Worm (Caenorhabditis elegans) whole organism, midembryonic: ENCODE measurements around the gene T05C1.3.

Experiments used
- T22C8.4 ChIP-seq: fragments of 200-800 bp; sonication (Bioruptor generic); IDR thresholded peaks from 2 replicates; pipeline ENCODE4 v1.3.6; 2022; ENCODE audit warnings: missing genetic modification characterization, missing compliant biosample characterization
- cog-1 ChIP-seq: sonication (generic microtip); optimal IDR thresholded peaks from 2 replicates; lab custom pipeline; 2016; ENCODE audit warnings: missing genetic modification characterization, missing compliant biosample characterization
- flt-1 ChIP-seq: fragments of 200-800 bp; sonication (Bioruptor generic); IDR thresholded peaks from 2 replicates; pipeline ENCODE4 v1.3.6; 2022; ENCODE audit warnings: missing genetic modification characterization, missing compliant biosample characterization
- klf-2 ChIP-seq: fragments of 200-800 bp; sonication (Bioruptor generic); conservative IDR thresholded peaks from 2 replicates; pipeline ENCODE4 v1.3.6; 2022; ENCODE audit warnings: missing genetic modification reagents, missing genetic modification characterization, missing compliant biosample characterization
- med-1 ChIP-seq: sonication (generic microtip); optimal IDR thresholded peaks from 2 replicates; lab custom pipeline; 2017; ENCODE audit warnings: missing genetic modification characterization, mild to moderate bottlenecking, missing compliant biosample characterization, antibody characterized with exemption, missing genetic modification reagents; ENCODE audit not compliant: insufficient read depth
- ref-1 ChIP-seq: fragments of 200-800 bp; sonication (Bioruptor generic); conservative IDR thresholded peaks from 2 replicates; pipeline ENCODE4 v1.3.6; 2022; ENCODE audit warnings: missing genetic modification reagents, missing genetic modification characterization, missing compliant biosample characterization
- ztf-23 ChIP-seq: fragments of 200-800 bp; sonication (Bioruptor generic); IDR thresholded peaks from 2 replicates; pipeline ENCODE4 v1.3.6; 2022; ENCODE audit warnings: missing genetic modification reagents, missing genetic modification characterization, missing compliant biosample characterization
- ztf-29 ChIP-seq: fragments of 200-800 bp; sonication (Bioruptor generic); IDR thresholded peaks from 2 replicates; pipeline ENCODE4 v1.3.6; 2022; ENCODE audit warnings: missing genetic modification reagents, missing genetic modification characterization, missing compliant biosample characterization

DNA sequence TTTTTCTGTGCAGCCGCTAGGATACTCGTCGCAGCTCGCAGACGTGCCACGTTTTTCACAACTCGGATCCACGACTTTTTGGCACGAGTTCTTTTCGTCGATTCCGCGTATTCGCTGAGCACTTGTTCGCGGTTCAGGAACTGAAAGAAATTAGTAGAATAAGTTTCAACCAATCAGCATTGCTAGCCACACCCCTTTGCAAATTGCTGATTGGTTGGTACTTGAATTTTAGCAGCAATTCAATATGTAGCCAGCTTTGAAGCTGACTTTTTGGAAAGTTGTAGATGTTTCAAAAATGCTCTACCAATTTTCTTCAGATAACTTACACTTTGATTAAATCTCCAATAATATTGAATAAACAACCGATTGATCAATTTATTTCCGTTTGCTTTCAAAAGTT, 47.9 kb downstream of the T05C1.3 start:
- TF ChIP-seq ztf-23 (GFP tag; lab: Robert Waterston, UW) = no peak
- no peak for TF ChIP-seq ztf-29 (GFP tag; lab: Robert Waterston, UW)
- no peak for TF ChIP-seq cog-1 (tag; lab: Kevin White, UChicago)
- no peak for TF ChIP-seq T22C8.4
- no peak for TF ChIP-seq ref-1 (GFP tag; lab: Robert Waterston, UW)
- TF ChIP-seq med-1 = no peak
- TF ChIP-seq klf-2 = no peak
- no peak for TF ChIP-seq flt-1 (GFP tag; lab: Robert Waterston, UW)
